Worm (Caenorhabditis elegans) whole organism, L1 larva: ENCODE data around the gene spon-1.
A peak's percentile ranks its signal among the peaks of the same experiment; 100 is the strongest.

Experiments used
- C34B4.2 ChIP-seq: sonication (generic microtip); optimal IDR thresholded peaks from 2 replicates; lab custom pipeline; 2017; ENCODE audit warnings: mild to moderate bottlenecking, missing genetic modification characterization, missing compliant biosample characterization
- F16B12.6 ChIP-seq: fragments of 150-350 bp; optimal IDR thresholded peaks from 2 replicates; lab custom pipeline; 2014; ENCODE audit warnings: missing biosample characterization, missing genetic modification characterization
- alr-1 ChIP-seq: fragments of 200-800 bp; sonication (Bioruptor generic); optimal IDR thresholded peaks from 2 replicates; lab custom pipeline; 2018; ENCODE audit warnings: borderline replicate concordance, mild to moderate bottlenecking, missing genetic modification characterization, missing compliant biosample characterization
- aly-2 ChIP-seq: fragments of 150-350 bp; optimal IDR thresholded peaks from 2 replicates; lab custom pipeline; 2014; ENCODE audit warnings: missing biosample characterization, missing genetic modification characterization
- ama-1 ChIP-seq: fragments of 150-350 bp; optimal IDR thresholded peaks from 2 replicates; lab custom pipeline; 2014
- ceh-63 ChIP-seq: fragments of 200-800 bp; sonication (Bioruptor generic); optimal IDR thresholded peaks from 2 replicates; lab custom pipeline; 2018; ENCODE audit warnings: mild to moderate bottlenecking, missing genetic modification characterization, missing compliant biosample characterization
- ceh-88 ChIP-seq: fragments of 200-800 bp; sonication (Bioruptor generic); IDR thresholded peaks from 2 replicates; pipeline ENCODE4 v1.3.6; 2022; ENCODE audit warnings: missing genetic modification characterization, missing compliant biosample characterization
- ceh-90 ChIP-seq: sonication (generic microtip); optimal IDR thresholded peaks from 2 replicates; lab custom pipeline; 2016; ENCODE audit warnings: missing genetic modification characterization, missing compliant biosample characterization
- ces-1 ChIP-seq: fragments of 150-350 bp; optimal IDR thresholded peaks from 2 replicates; lab custom pipeline; 2014; ENCODE audit warnings: missing biosample characterization, missing genetic modification reagents, missing genetic modification characterization
- egl-13 ChIP-seq: sonication (generic microtip); optimal IDR thresholded peaks from 2 replicates; lab custom pipeline; 2016; ENCODE audit warnings: missing genotype, missing genetic modification reagents, missing genetic modification characterization, missing compliant biosample characterization
- ets-5 ChIP-seq: fragments of 200-800 bp; sonication (Bioruptor generic); IDR thresholded peaks from 2 replicates; pipeline ENCODE4 v1.3.6; 2022; ENCODE audit warnings: missing genetic modification characterization, missing compliant biosample characterization
- fkh-8 ChIP-seq: sonication (generic microtip); optimal IDR thresholded peaks from 2 replicates; lab custom pipeline; 2016; ENCODE audit warnings: mild to moderate bottlenecking, missing genetic modification characterization, missing compliant biosample characterization
- hlh-17 ChIP-seq: fragments of 200-800 bp; sonication (Bioruptor generic); optimal IDR thresholded peaks from 2 replicates; lab custom pipeline; 2018; ENCODE audit warnings: missing genetic modification characterization, mild to moderate bottlenecking, missing compliant biosample characterization, moderate library complexity, borderline replicate concordance
- hlh-4 ChIP-seq: sonication (generic microtip); optimal IDR thresholded peaks from 2 replicates; lab custom pipeline; 2016; ENCODE audit warnings: mild to moderate bottlenecking, missing genetic modification characterization, missing compliant biosample characterization
- hpl-2 ChIP-seq: fragments of 150-350 bp; optimal IDR thresholded peaks from 2 replicates; lab custom pipeline; 2014; ENCODE audit warnings: missing biosample characterization, missing genetic modification reagents, missing genetic modification characterization
- irx-1 ChIP-seq: sonication (generic microtip); optimal IDR thresholded peaks from 2 replicates; lab custom pipeline; 2016; ENCODE audit warnings: missing genetic modification characterization, missing compliant biosample characterization
- isw-1 ChIP-seq: fragments of 200-800 bp; sonication (Bioruptor generic); IDR thresholded peaks from 2 replicates; pipeline ENCODE4 v1.3.6; 2022; ENCODE audit warnings: missing genetic modification characterization, missing compliant biosample characterization
- jun-1 ChIP-seq: fragments of 150-350 bp; optimal IDR thresholded peaks from 2 replicates; lab custom pipeline; 2014; ENCODE audit warnings: missing biosample characterization, missing genetic modification reagents, missing genetic modification characterization
- lin-13 ChIP-seq: fragments of 150-350 bp; optimal IDR thresholded peaks from 2 replicates; lab custom pipeline; 2014; ENCODE audit warnings: missing biosample characterization, missing genetic modification reagents, missing genetic modification characterization
- lin-14 ChIP-seq: fragments of 200-800 bp; sonication (Bioruptor generic); optimal IDR thresholded peaks from 2 replicates; lab custom pipeline; 2018; ENCODE audit warnings: mild to moderate bottlenecking, missing genetic modification characterization, moderate library complexity, missing compliant biosample characterization
- lin-15B ChIP-seq: fragments of 150-350 bp; sonication (generic microtip); optimal IDR thresholded peaks from 3 replicates; lab custom pipeline; 2014; ENCODE audit warnings: missing biosample characterization, missing genetic modification characterization
- lin-35 ChIP-seq, 2 experiments: fragments of 150-350 bp; optimal IDR thresholded peaks; 2 replicates each; lab custom pipeline; 2014; ENCODE audit warnings: missing biosample characterization in 2 of 2, missing genetic modification characterization in 2 of 2, missing genetic modification reagents in 2 of 2
- lir-3 ChIP-seq: sonication (generic microtip); optimal IDR thresholded peaks from 2 replicates; lab custom pipeline; 2016; ENCODE audit warnings: mild to moderate bottlenecking, missing genetic modification characterization, moderate library complexity, missing compliant biosample characterization; ENCODE audit not compliant: poor library complexity
- lsy-2 ChIP-seq, 2 experiments: fragments of 150-350 bp; optimal IDR thresholded peaks; 2 replicates each; lab custom pipeline; 2014; ENCODE audit warnings: missing biosample characterization in 2 of 2, missing genetic modification characterization in 2 of 2
- mab-9 ChIP-seq: fragments of 200-800 bp; sonication (Bioruptor generic); IDR thresholded peaks from 2 replicates; pipeline ENCODE4 v1.3.6; 2022; ENCODE audit warnings: missing genetic modification reagents, missing genetic modification characterization, missing compliant biosample characterization
- mdl-1 ChIP-seq, 2 experiments: fragments of 150-350 bp; optimal IDR thresholded peaks; 2 replicates each; lab custom pipeline; 2014 to 2017; ENCODE audit warnings: missing biosample characterization in 2 of 2, missing genetic modification characterization in 2 of 2, inconsistent platforms in 1 of 2
- mep-1 ChIP-seq: fragments of 150-350 bp; optimal IDR thresholded peaks from 2 replicates; lab custom pipeline; 2014; ENCODE audit warnings: missing biosample characterization, missing genetic modification characterization
- nhr-11 ChIP-seq: fragments of 150-350 bp; optimal IDR thresholded peaks from 2 replicates; lab custom pipeline; 2014; ENCODE audit warnings: missing biosample characterization, missing genetic modification characterization
- nhr-19 ChIP-seq: fragments of 200-800 bp; sonication (Bioruptor generic); conservative IDR thresholded peaks from 2 replicates; pipeline ENCODE4 v1.3.6; 2022; ENCODE audit warnings: missing genetic modification characterization, missing compliant biosample characterization
- nhr-28 ChIP-seq: fragments of 150-350 bp; optimal IDR thresholded peaks from 2 replicates; lab custom pipeline; 2014; ENCODE audit warnings: missing biosample characterization, missing genetic modification characterization
- nhr-47 ChIP-seq: sonication (generic microtip); optimal IDR thresholded peaks from 2 replicates; lab custom pipeline; 2016; ENCODE audit warnings: mild to moderate bottlenecking, missing genetic modification characterization, moderate library complexity, missing compliant biosample characterization
- nhr-71 ChIP-seq: sonication (generic microtip); optimal IDR thresholded peaks from 2 replicates; lab custom pipeline; 2016; ENCODE audit warnings: mild to moderate bottlenecking, missing genetic modification characterization, moderate library complexity, missing compliant biosample characterization
- nhr-76 ChIP-seq: sonication (generic microtip); optimal IDR thresholded peaks from 2 replicates; lab custom pipeline; 2017; ENCODE audit warnings: missing biosample characterization, missing genetic modification characterization
- nhr-84 ChIP-seq: sonication (generic microtip); optimal IDR thresholded peaks from 2 replicates; lab custom pipeline; 2017; ENCODE audit warnings: missing biosample characterization, missing genetic modification characterization
- pag-3 ChIP-seq: sonication (generic microtip); optimal IDR thresholded peaks from 2 replicates; lab custom pipeline; 2017; ENCODE audit warnings: missing genetic modification characterization, mild to moderate bottlenecking, missing compliant biosample characterization, antibody characterized with exemption, borderline replicate concordance; ENCODE audit not compliant: insufficient read depth
- pqm-1 ChIP-seq: sonication (generic microtip); optimal IDR thresholded peaks from 3 replicates; lab custom pipeline; 2017; ENCODE audit warnings: missing biosample characterization, missing genetic modification characterization
- rnt-1 ChIP-seq: sonication (generic microtip); optimal IDR thresholded peaks from 2 replicates; lab custom pipeline; 2016; ENCODE audit warnings: mild to moderate bottlenecking, missing genetic modification characterization, moderate library complexity, missing compliant biosample characterization
- skn-1 ChIP-seq: fragments of 150-350 bp; optimal IDR thresholded peaks from 2 replicates; lab custom pipeline; 2014; ENCODE audit warnings: missing biosample characterization, missing genetic modification characterization
- snu-23 ChIP-seq: sonication (generic microtip); optimal IDR thresholded peaks from 2 replicates; lab custom pipeline; 2016; ENCODE audit warnings: missing genetic modification characterization, missing compliant biosample characterization
- swsn-7 ChIP-seq: sonication (generic microtip); optimal IDR thresholded peaks from 2 replicates; lab custom pipeline; 2016; ENCODE audit warnings: missing genetic modification characterization, missing compliant biosample characterization
- tbx-2 ChIP-seq: sonication (generic microtip); optimal IDR thresholded peaks from 2 replicates; lab custom pipeline; 2016; ENCODE audit warnings: missing genetic modification characterization, missing compliant biosample characterization
- tlp-1 ChIP-seq: fragments of 150-350 bp; optimal IDR thresholded peaks from 2 replicates; lab custom pipeline; 2014; ENCODE audit warnings: missing biosample characterization, missing genetic modification characterization
- unc-30 ChIP-seq: sonication (generic microtip); optimal IDR thresholded peaks from 2 replicates; lab custom pipeline; 2017; ENCODE audit warnings: missing biosample characterization, missing genetic modification characterization
- unc-62 ChIP-seq: fragments of 150-350 bp; optimal IDR thresholded peaks from 2 replicates; lab custom pipeline; 2014; ENCODE audit warnings: missing biosample characterization, missing genetic modification reagents, missing genetic modification characterization
- unc-86 ChIP-seq: sonication (generic microtip); optimal IDR thresholded peaks from 2 replicates; lab custom pipeline; 2016; ENCODE audit warnings: missing genetic modification characterization, missing compliant biosample characterization
- unc-98 ChIP-seq: fragments of 200-800 bp; sonication (Bioruptor generic); IDR thresholded peaks from 2 replicates; pipeline ENCODE4 v1.3.6; 2022; ENCODE audit warnings: missing genetic modification characterization, missing compliant biosample characterization
- xbp-1 ChIP-seq: sonication (generic microtip); optimal IDR thresholded peaks from 2 replicates; lab custom pipeline; 2016; ENCODE audit warnings: missing genetic modification characterization, missing compliant biosample characterization
- zip-4 ChIP-seq: fragments of 200-800 bp; sonication (Bioruptor generic); optimal IDR thresholded peaks from 2 replicates; lab custom pipeline; 2018; ENCODE audit warnings: mild to moderate bottlenecking, missing genetic modification characterization, moderate library complexity, missing compliant biosample characterization

Gene spon-1

ce11 chrII:7148099-7148498, 31.7 kb downstream of the spon-1 start, which contains the start of gene T07F8.1:
TSS of gene T07F8.1 (plus strand) at chrII:7148399.
- TF ChIP-seq lin-13 (GFP tag; lab: Kevin White, UChicago) = no peak
- no peak for TF ChIP-seq nhr-19 (GFP tag; lab: Robert Waterston, UW)
- no peak for TF ChIP-seq hpl-2 (GFP tag; lab: Kevin White, UChicago)
- no peak for TF ChIP-seq lin-15B
- no peak for TF ChIP-seq nhr-71 (tag; lab: Kevin White, UChicago)
- no peak for TF ChIP-seq fkh-8
- TF ChIP-seq ets-5 (GFP tag; lab: Robert Waterston, UW) = no peak
- no peak for TF ChIP-seq lin-14 (GFP tag; lab: Kevin White, UChicago)
- no peak for TF ChIP-seq mep-1 (tag; lab: Kevin White, UChicago)
- TF ChIP-seq rnt-1 = no peak
- TF ChIP-seq zip-4 (GFP tag; lab: Kevin White, UChicago) = no peak
- no peak for TF ChIP-seq alr-1 (tag; lab: Kevin White, UChicago)
- TF ChIP-seq skn-1 (tag; lab: Kevin White, UChicago) = no peak
- no peak for TF ChIP-seq pqm-1 (tag; lab: Kevin White, UChicago)
- TF ChIP-seq irx-1 (tag; lab: Kevin White, UChicago) = no peak
- TF ChIP-seq unc-98 (GFP tag; lab: Robert Waterston, UW) = no peak
- TF ChIP-seq pag-3 (tag; lab: Kevin White, UChicago) = no peak

- peak; percentile 48 for TF ChIP-seq ceh-63 (GFP tag; lab: Kevin White, UChicago)
- TF ChIP-seq lin-14 (GFP tag; lab: Kevin White, UChicago) = peak; percentile 97
- peak; percentile 99 for TF ChIP-seq snu-23 (GFP tag; lab: Kevin White, UChicago)
- peak; percentile 95 for TF ChIP-seq irx-1 (tag; lab: Kevin White, UChicago)
- peak; percentile 93 for TF ChIP-seq egl-13 (tag; lab: Kevin White, UChicago)
- TF ChIP-seq tlp-1 (tag; lab: Kevin White, UChicago) = no peak
- TF ChIP-seq unc-86 = peak; percentile 95
- TF ChIP-seq zip-4 (GFP tag; lab: Kevin White, UChicago) = peak; percentile 88
- no peak for TF ChIP-seq hlh-17 (GFP tag; lab: Kevin White, UChicago)
- TF ChIP-seq C34B4.2 (tag; lab: Kevin White, UChicago) = peak; percentile 50
- TF ChIP-seq unc-30 = no peak
- TF ChIP-seq mdl-1 (tag; optimal IDR thresholded peaks at IDR 0.05; lab: Kevin White, UChicago) = peak in 1 of 2 experiments; percentile 88
- peak; percentile 94 for TF ChIP-seq aly-2
- peak; percentile 86 for TF ChIP-seq hpl-2 (GFP tag; lab: Kevin White, UChicago)
- peak; percentile 47 for TF ChIP-seq unc-62
- peak; percentile 61 for TF ChIP-seq ceh-90
- peak; percentile 75 for TF ChIP-seq pag-3 (tag; lab: Kevin White, UChicago)
- peak; percentile 96 for TF ChIP-seq jun-1
- TF ChIP-seq ces-1 (GFP tag; lab: Kevin White, UChicago) = no peak
- peak; percentile 97 for TF ChIP-seq lsy-2 (tag; optimal IDR thresholded peaks at IDR 0.05; lab: Kevin White, UChicago)
- peak; percentile 95 for TF ChIP-seq nhr-11 (tag; lab: Kevin White, UChicago)
- TF ChIP-seq tbx-2 (tag; lab: Kevin White, UChicago) = peak; percentile 97
- TF ChIP-seq F16B12.6 = peak; percentile 78
- no peak for TF ChIP-seq nhr-84 (tag; lab: Kevin White, UChicago)
- TF ChIP-seq mab-9 (GFP tag; lab: Robert Waterston, UW) = peak; percentile 94
- no peak for TF ChIP-seq ets-5 (GFP tag; lab: Robert Waterston, UW)
- peak; percentile 86 for TF ChIP-seq lir-3 (tag; lab: Kevin White, UChicago)
- peak; percentile 94 for TF ChIP-seq fkh-8
- no peak for TF ChIP-seq hlh-4 (tag; lab: Kevin White, UChicago)
- TF ChIP-seq ceh-88 = peak; percentile 81
- TF ChIP-seq nhr-28 = peak; percentile 4
- TF ChIP-seq swsn-7 = peak; percentile 98
- TF ChIP-seq isw-1 (GFP tag; lab: Robert Waterston, UW) = peak; percentile 97
- TF ChIP-seq lin-35 (GFP tag; optimal IDR thresholded peaks at IDR 0.05; lab: Kevin White, UChicago) = peak; percentile 90 to 94
- no peak for TF ChIP-seq nhr-76 (tag; lab: Kevin White, UChicago)
- TF ChIP-seq lin-13 (GFP tag; lab: Kevin White, UChicago) = peak; percentile 94
- peak; percentile 98 for TF ChIP-seq nhr-47 (tag; lab: Kevin White, UChicago)
- peak; percentile 98 for TF ChIP-seq nhr-71 (tag; lab: Kevin White, UChicago)
- TF ChIP-seq ama-1 (lab: Kevin White, UChicago) = peak; percentile 89
- TF ChIP-seq skn-1 (tag; lab: Kevin White, UChicago) = peak; percentile 98
- TF ChIP-seq xbp-1 (tag; lab: Kevin White, UChicago) = peak; percentile 96
Measured at ce11 chrII:7151969-7152631, 35.7 kb downstream of the spon-1 start, which contains the start of gene fust-1. TSS of gene fust-1 (plus strand) at chrII:7152581.
